Worm (Caenorhabditis elegans) whole organism, L4/young adult: ENCODE measurements around the gene F43C1.5.

ENCODE experiments used
- dao-5 ChIP-seq: sonication (generic microtip); optimal IDR thresholded peaks from 2 replicates; lab custom pipeline; 2016; ENCODE audit warnings: missing genotype, missing genetic modification characterization, moderate library complexity, missing compliant biosample characterization
- him-1 ChIP-seq: sonication (generic microtip); optimal IDR thresholded peaks from 2 replicates; lab custom pipeline; 2016; ENCODE audit warnings: missing genotype, missing genetic modification reagents, missing genetic modification characterization, missing compliant biosample characterization

DNA sequence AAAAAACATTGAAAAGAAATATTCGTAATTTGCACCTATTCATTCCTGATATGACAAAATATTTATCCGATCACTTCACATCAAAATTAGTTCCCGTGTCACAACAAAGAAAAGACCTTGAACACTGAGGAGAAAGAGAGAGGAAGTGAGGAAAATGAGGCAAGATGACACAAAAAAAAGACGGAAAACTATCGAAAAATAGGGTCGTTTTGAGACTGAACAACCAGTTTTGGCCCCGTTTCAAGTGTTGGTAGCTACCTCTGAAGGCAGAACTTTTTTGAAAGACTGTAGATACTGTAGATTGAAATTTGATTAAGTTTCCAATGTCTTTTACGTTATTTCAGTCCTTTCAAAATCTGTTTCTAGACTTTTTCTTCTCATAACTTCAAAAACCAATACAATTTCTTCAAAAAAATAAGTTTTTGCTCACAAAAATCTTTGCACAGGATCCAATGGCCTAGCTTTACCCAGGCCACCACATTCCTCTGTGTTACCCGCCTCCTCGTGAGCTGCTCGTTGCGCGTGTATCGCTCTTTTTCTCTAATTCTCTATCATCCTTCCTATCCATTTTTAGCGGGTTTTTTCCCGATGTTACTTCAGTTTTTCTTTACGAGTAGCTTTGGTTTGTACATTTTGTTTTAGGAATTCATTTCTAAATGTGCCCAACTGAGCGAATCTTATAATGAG, 32.5 kb upstream of the F43C1.5 start:
- TF ChIP-seq him-1 (tag; lab: Kevin White, UChicago) (no peak), dao-5 (tag; lab: Kevin White, UChicago) (no peak)
